Fruit fly (Drosophila melanogaster) whole organism, wandering third instar larva: ENCODE results near the gene CG3999.

ENCODE experiments used
- Abd-B ChIP-seq: fragments of >200 bp; optimal IDR thresholded peaks from 2 replicates; lab custom pipeline; 2017; ENCODE audit warnings: missing biosample characterization, missing genetic modification characterization
- CG32264 ChIP-seq: fragments of 200-800 bp; sonication (Bioruptor generic); optimal IDR thresholded peaks from 2 replicates; lab custom pipeline; 2016; ENCODE audit warnings: missing biosample characterization, missing genetic modification characterization
- CG9705 ChIP-seq: fragments of 200-800 bp; sonication (Bioruptor generic); optimal IDR thresholded peaks from 2 replicates; lab custom pipeline; 2018; ENCODE audit warnings: missing biosample characterization, mild to moderate bottlenecking, missing genetic modification characterization
- CrebA ChIP-seq: fragments of 200-800 bp; sonication (Bioruptor generic); optimal IDR thresholded peaks from 2 replicates; lab custom pipeline; 2016; ENCODE audit warnings: missing biosample characterization, mild to moderate bottlenecking, missing genetic modification characterization, borderline replicate concordance
- Dfd ChIP-seq: fragments of >200 bp; optimal IDR thresholded peaks from 2 replicates; lab custom pipeline; 2017; ENCODE audit warnings: missing biosample characterization, missing genetic modification characterization
- Dif ChIP-seq: fragments of 200-275, 200-300 bp; sonication (Bioruptor generic); optimal IDR thresholded peaks from 2 replicates; lab custom pipeline; 2018; ENCODE audit warnings: missing biosample characterization, missing genetic modification characterization; ENCODE audit not compliant: partially characterized antibody
- GATAd ChIP-seq: sonication (Bioruptor generic); optimal IDR thresholded peaks from 2 replicates; lab custom pipeline; 2016; ENCODE audit warnings: missing biosample characterization, missing genetic modification characterization
- HLH106 ChIP-seq: fragments of 200-800 bp; optimal IDR thresholded peaks from 3 replicates; lab custom pipeline; 2019; ENCODE audit warnings: missing biosample characterization, mild to moderate bottlenecking, missing genetic modification characterization, moderate library complexity
- Hnf4 ChIP-seq: fragments of 200-800 bp; sonication (Bioruptor generic); optimal IDR thresholded peaks from 2 replicates; lab custom pipeline; 2016; ENCODE audit warnings: missing biosample characterization, mild to moderate bottlenecking, missing genetic modification characterization
- Hr78 ChIP-seq: fragments of >200 bp; optimal IDR thresholded peaks from 2 replicates; lab custom pipeline; 2017; ENCODE audit warnings: missing biosample characterization, missing genetic modification characterization
- Hr83 ChIP-seq: fragments of 200-300 bp; sonication (Bioruptor generic); optimal IDR thresholded peaks from 2 replicates; lab custom pipeline; 2016; ENCODE audit warnings: missing biosample characterization, mild to moderate bottlenecking, missing genetic modification characterization, moderate library complexity; ENCODE audit not compliant: poor library complexity, severe bottlenecking
- Jra ChIP-seq: sonication (Bioruptor generic); optimal IDR thresholded peaks from 2 replicates; lab custom pipeline; 2016; ENCODE audit warnings: missing biosample characterization, missing genetic modification characterization
- Mio ChIP-seq: sonication (Bioruptor generic); optimal IDR thresholded peaks from 2 replicates; lab custom pipeline; 2016; ENCODE audit warnings: missing biosample characterization, missing genetic modification characterization
- Myc ChIP-seq: fragments of >200 bp; optimal IDR thresholded peaks from 2 replicates; lab custom pipeline; 2017
- N ChIP-seq: fragments of >200 bp; optimal IDR thresholded peaks from 2 replicates; lab custom pipeline; 2018; ENCODE audit warnings: missing biosample characterization, missing external identifiers, missing genetic modification characterization
- OdsH ChIP-seq: fragments of 200-800 bp; sonication (Bioruptor generic); optimal IDR thresholded peaks from 2 replicates; lab custom pipeline; 2016; ENCODE audit warnings: missing biosample characterization, mild to moderate bottlenecking, missing genetic modification characterization
- Rel ChIP-seq, 2 experiments: fragments of 200-800 bp; sonication (Bioruptor generic) in 1 of 2; optimal IDR thresholded peaks; 2 replicates in 1 of 2; 3 replicates in 1 of 2; lab custom pipeline; 2016 to 2019; ENCODE audit warnings: mild to moderate bottlenecking in 2 of 2, missing biosample characterization in 2 of 2, missing genetic modification characterization in 2 of 2, moderate library complexity in 1 of 2
- Sp1 ChIP-seq: fragments of 200-800 bp; sonication (Bioruptor generic); optimal IDR thresholded peaks from 3 replicates; lab custom pipeline; 2019; ENCODE audit warnings: missing biosample characterization, mild to moderate bottlenecking, missing genetic modification characterization, moderate library complexity
- Vsx2 ChIP-seq: fragments of 200-300, 225-300 bp; sonication (Bioruptor generic); optimal IDR thresholded peaks from 2 replicates; lab custom pipeline; 2018; ENCODE audit warnings: missing biosample characterization, missing genetic modification characterization; ENCODE audit not compliant: partially characterized antibody
- br ChIP-seq: fragments of 200-800 bp; sonication (Bioruptor generic); optimal IDR thresholded peaks from 2 replicates; lab custom pipeline; 2016; ENCODE audit warnings: missing biosample characterization, missing genetic modification characterization
- brk ChIP-seq: fragments of 200-800 bp; sonication (Bioruptor generic); optimal IDR thresholded peaks from 2 replicates; lab custom pipeline; 2016; ENCODE audit warnings: missing biosample characterization, mild to moderate bottlenecking, missing genetic modification characterization
- dl ChIP-seq, 2 experiments: fragments of 175-275, 200-275 bp in 1 of 2; fragments of 200-275 bp in 1 of 2; sonication (Bioruptor generic); optimal IDR thresholded peaks; lab custom pipeline; 2018; ENCODE audit warnings: mild to moderate bottlenecking in 2 of 2, missing biosample characterization in 2 of 2, missing genetic modification characterization in 2 of 2, moderate library complexity in 2 of 2; ENCODE audit not compliant: partially characterized antibody in 2 of 2, insufficient read depth in 1 of 2
- dmrt93B ChIP-seq: fragments of 200-800 bp; sonication (Bioruptor generic); optimal IDR thresholded peaks from 2 replicates; lab custom pipeline; 2018; ENCODE audit warnings: missing biosample characterization, mild to moderate bottlenecking, missing genetic modification characterization
- dsf ChIP-seq: sonication (Bioruptor generic); optimal IDR thresholded peaks from 2 replicates; lab custom pipeline; 2016; ENCODE audit warnings: missing biosample characterization, missing genetic modification characterization, borderline replicate concordance
- ey ChIP-seq: fragments of 200-800 bp; sonication (Bioruptor generic); optimal IDR thresholded peaks from 2 replicates; lab custom pipeline; 2016; ENCODE audit warnings: missing biosample characterization, missing genetic modification characterization
- foxo ChIP-seq, 2 experiments: fragments of 200-800 bp; sonication (Bioruptor generic); optimal IDR thresholded peaks; 2 replicates in 1 of 2; 3 replicates in 1 of 2; lab custom pipeline; 2016 to 2017; ENCODE audit warnings: missing biosample characterization in 2 of 2, missing genetic modification characterization in 2 of 2
- fru ChIP-seq: fragments of 200-800 bp; sonication (Bioruptor generic); optimal IDR thresholded peaks from 3 replicates; lab custom pipeline; 2016; ENCODE audit warnings: missing biosample characterization, mild to moderate bottlenecking, missing genetic modification characterization
- h ChIP-seq: fragments of 200-800 bp; sonication (Bioruptor generic); optimal IDR thresholded peaks from 3 replicates; lab custom pipeline; 2016; ENCODE audit warnings: missing biosample characterization, mild to moderate bottlenecking, missing genetic modification characterization
- jim ChIP-seq: fragments of 175-275, 200-325 bp; sonication (Bioruptor generic); optimal IDR thresholded peaks from 2 replicates; lab custom pipeline; 2016; ENCODE audit warnings: missing biosample characterization, mild to moderate bottlenecking, missing genetic modification characterization
- lola ChIP-seq: fragments of >200 bp; optimal IDR thresholded peaks from 2 replicates; lab custom pipeline; 2017; ENCODE audit warnings: missing biosample characterization, missing genetic modification characterization
- pan ChIP-seq: fragments of >200 bp; optimal IDR thresholded peaks from 2 replicates; lab custom pipeline; 2017
- psq ChIP-seq: fragments of 200-800 bp; sonication (Bioruptor generic); optimal IDR thresholded peaks from 3 replicates; lab custom pipeline; 2017; ENCODE audit warnings: missing biosample characterization, mild to moderate bottlenecking, missing genetic modification characterization, moderate library complexity
- rgr ChIP-seq: fragments of 200-800 bp; sonication (Bioruptor generic); optimal IDR thresholded peaks from 3 replicates; lab custom pipeline; 2016; ENCODE audit warnings: missing biosample characterization, mild to moderate bottlenecking, missing genetic modification characterization
- sage ChIP-seq: fragments of 200-800 bp; sonication (Bioruptor generic); optimal IDR thresholded peaks from 2 replicates; lab custom pipeline; 2016; ENCODE audit warnings: missing biosample characterization, mild to moderate bottlenecking, missing genetic modification characterization
- sv ChIP-seq: fragments of 200-800 bp; sonication (Bioruptor generic); optimal IDR thresholded peaks from 3 replicates; lab custom pipeline; 2016; ENCODE audit warnings: missing biosample characterization, missing genetic modification characterization
- tai ChIP-seq: sonication (Bioruptor generic); optimal IDR thresholded peaks from 2 replicates; lab custom pipeline; 2016; ENCODE audit warnings: missing biosample characterization, missing genetic modification characterization
- usp ChIP-seq: fragments of >200 bp; optimal IDR thresholded peaks from 2 replicates; lab custom pipeline; 2017; ENCODE audit warnings: missing biosample characterization, missing genetic modification characterization
- woc ChIP-seq: sonication (Bioruptor generic); optimal IDR thresholded peaks from 2 replicates; lab custom pipeline; 2016; ENCODE audit warnings: missing biosample characterization, mild to moderate bottlenecking, missing genetic modification characterization

CG3999 gene

DNA sequence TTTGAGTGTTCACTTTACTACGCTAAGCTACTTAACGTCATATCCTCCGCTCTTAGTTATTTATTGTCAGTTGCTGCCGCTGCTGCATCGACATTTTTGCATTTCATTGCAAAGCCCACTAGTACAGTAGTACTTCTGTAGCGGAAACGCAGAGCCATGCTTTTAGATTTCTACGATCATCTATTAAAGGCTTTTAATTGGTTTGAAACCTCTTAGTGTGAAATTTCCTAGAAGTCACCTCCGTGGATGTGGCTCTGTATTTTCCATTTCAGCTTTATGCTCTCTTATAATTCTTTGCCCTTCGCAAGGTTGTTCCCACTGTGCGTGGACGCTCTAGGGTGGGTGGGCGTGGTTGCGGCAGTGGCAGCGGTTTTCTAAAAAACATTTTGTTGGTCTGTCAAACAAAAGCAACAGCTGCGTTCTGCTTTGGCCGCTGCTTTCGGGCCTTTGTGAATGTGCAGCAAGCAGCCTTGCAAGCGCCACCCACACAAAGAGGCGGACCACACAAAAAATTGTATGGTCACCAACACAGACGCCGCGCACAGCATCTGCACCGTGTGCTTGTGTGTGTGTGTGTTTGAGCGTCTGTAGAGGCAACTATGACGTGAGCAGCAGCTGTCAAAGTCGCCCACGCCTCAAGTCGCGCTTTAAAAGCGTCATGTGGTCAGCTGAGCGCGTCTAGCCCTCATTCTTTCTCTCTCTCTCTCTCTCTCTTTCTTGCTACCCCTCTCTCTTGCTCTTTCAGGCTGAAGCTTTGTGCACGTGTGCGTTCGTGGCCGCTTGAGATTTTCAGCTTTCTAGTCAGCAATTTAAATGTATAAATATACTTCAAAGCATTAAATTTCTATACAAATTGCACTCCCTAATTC is 15.5 kb downstream of the CG3999 start:
- no peak for TF ChIP-seq dl (GFP tag; optimal IDR thresholded peaks at IDR 0.05; lab: Kevin White, UChicago; ENCODE audit: insufficient read depth in 1 of 2, partially characterized antibody in 2 of 2)
- TF ChIP-seq h: no peak
- TF ChIP-seq Mio (GFP tag; lab: Kevin White, UChicago): no peak

DNA sequence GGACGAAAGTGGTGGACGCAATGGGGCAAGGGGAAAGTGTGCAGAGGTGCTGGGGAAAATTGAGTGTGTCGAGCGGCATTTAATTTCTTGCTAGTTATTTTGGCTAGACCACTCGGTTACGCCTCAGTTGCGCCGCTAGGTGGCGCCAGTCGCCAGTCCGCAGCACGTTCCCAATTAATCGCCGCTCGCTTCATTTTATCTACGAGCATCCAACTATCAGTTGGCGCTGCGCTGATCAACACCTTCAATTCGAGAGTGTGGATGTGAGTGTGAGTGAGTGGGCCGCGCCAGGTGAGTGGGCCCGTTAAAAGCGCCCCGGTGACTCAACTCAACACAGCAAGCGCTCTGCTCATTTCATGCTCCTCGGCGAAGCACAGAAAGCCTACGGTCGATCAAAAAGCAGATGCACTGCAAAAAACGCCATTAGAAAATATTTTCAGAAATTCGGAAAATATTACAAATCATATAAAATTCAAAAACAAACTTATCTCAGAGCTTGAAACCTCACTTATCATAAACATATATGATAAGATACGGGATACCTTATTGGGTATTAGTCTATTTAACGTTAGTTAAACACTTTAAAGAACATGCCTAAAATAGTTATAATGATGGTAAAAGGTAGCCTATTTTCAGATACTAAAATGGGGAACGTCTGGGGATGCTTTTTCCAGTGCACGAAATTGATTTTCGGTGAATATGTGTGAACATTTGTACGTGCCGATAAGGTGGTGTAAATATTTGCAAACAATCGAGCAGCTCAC is 17.0 kb downstream of the CG3999 start:
- no peak for TF ChIP-seq Myc (lab: Kevin White, UChicago)
- TF ChIP-seq Sp1 (GFP tag; lab: Kevin White, UChicago): peak; percentile 91
- TF ChIP-seq GATAd (GFP tag; lab: Kevin White, UChicago): no peak
- TF ChIP-seq Hr83: no peak
- TF ChIP-seq CG9705 (GFP tag; lab: Kevin White, UChicago): peak; percentile 73
- TF ChIP-seq usp (GFP tag; lab: Kevin White, UChicago): no peak
- TF ChIP-seq CrebA (GFP tag; lab: Kevin White, UChicago): no peak
- peak; percentile 95 for TF ChIP-seq HLH106 (tag; lab: Kevin White, UChicago)
- no peak for TF ChIP-seq lola (GFP tag; lab: Kevin White, UChicago)
- TF ChIP-seq Dfd (GFP tag; lab: Kevin White, UChicago): no peak
- peak; percentile 55 for TF ChIP-seq sage
- TF ChIP-seq Mio (GFP tag; lab: Kevin White, UChicago): peak; percentile 64
- TF ChIP-seq psq (GFP tag; lab: Kevin White, UChicago): peak; percentile 76
- peak; percentile 90 for TF ChIP-seq br
- TF ChIP-seq jim (GFP tag; lab: Kevin White, UChicago): no peak
- TF ChIP-seq woc (GFP tag; lab: Kevin White, UChicago): peak; percentile 70
- TF ChIP-seq N (GFP tag; lab: Kevin White, UChicago): no peak
- TF ChIP-seq dmrt93B (GFP tag; lab: Kevin White, UChicago): peak; percentile 86
- no peak for TF ChIP-seq Rel (GFP tag; optimal IDR thresholded peaks at IDR 0.05; lab: Kevin White, UChicago)
- TF ChIP-seq Rel (tag; optimal IDR thresholded peaks at IDR 0.05; lab: Kevin White, UChicago): peak; percentile 58
- peak; percentile 80 for TF ChIP-seq sv (GFP tag; lab: Kevin White, UChicago)
- TF ChIP-seq dsf (GFP tag; lab: Kevin White, UChicago): no peak
- peak; percentile 90 for TF ChIP-seq ey (GFP tag; lab: Kevin White, UChicago)
- no peak for TF ChIP-seq pan (lab: Kevin White, UChicago)
- TF ChIP-seq Hnf4: peak; percentile 77
- TF ChIP-seq brk: peak; percentile 77
- TF ChIP-seq foxo (GFP tag; optimal IDR thresholded peaks at IDR 0.05; lab: Kevin White, UChicago): peak; percentile 1 to 92
- TF ChIP-seq h: peak; percentile 92
- peak; percentile 70 for TF ChIP-seq Jra
- TF ChIP-seq fru (GFP tag; lab: Kevin White, UChicago): peak; percentile 90
- peak; percentile 74 for TF ChIP-seq tai (GFP tag; lab: Kevin White, UChicago)
- no peak for TF ChIP-seq Hr78 (GFP tag; lab: Kevin White, UChicago)
- TF ChIP-seq Vsx2: no peak
- peak; percentile 89 for TF ChIP-seq rgr (GFP tag; lab: Kevin White, UChicago)
- no peak for TF ChIP-seq Dif (GFP tag; lab: Kevin White, UChicago)
- TF ChIP-seq Abd-B: no peak
- TF ChIP-seq OdsH (GFP tag; lab: Kevin White, UChicago): peak; percentile 89
- no peak for TF ChIP-seq dl (GFP tag; optimal IDR thresholded peaks at IDR 0.05; lab: Kevin White, UChicago; ENCODE audit: insufficient read depth in 1 of 2, partially characterized antibody in 2 of 2)
- peak; percentile 72 for TF ChIP-seq CG32264
